Worm (Caenorhabditis elegans): ENCODE measurements around the gene clec-264.

DNA sequence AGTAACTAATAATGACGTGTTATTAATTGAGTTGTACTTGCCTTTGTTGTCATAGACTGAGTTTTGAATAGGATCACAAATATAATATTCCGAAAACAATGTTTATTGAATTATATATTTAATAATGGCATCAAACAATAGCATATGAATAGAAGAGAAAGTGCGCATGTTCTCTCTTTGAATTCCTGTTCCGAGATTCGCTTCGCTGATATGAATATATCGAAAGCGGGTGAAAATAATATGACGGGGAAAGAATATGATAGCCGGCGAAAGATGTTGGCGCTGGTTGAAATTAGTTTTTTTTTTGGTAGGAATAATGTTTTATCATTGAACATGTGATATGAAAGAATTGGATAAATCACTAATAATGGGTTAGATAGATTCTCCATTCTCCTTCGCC, 30.5 kb downstream of the clec-264 start, which contains the start of gene T03D8.6:
- TF ChIP-seq unc-130 (GFP tag; optimal IDR thresholded peaks at IDR 0.05) (no peak), dpl-1 (GFP tag; optimal IDR thresholded peaks at IDR 0.05) (no peak), athp-1 (tag; optimal IDR thresholded peaks at IDR 0.05) (no peak), T26A5.8 (tag; optimal IDR thresholded peaks at IDR 0.05) (no peak), unc-62 (GFP tag; optimal IDR thresholded peaks at IDR 0.05) (no peak), rcor-1 (GFP tag; IDR thresholded peaks at IDR 0.05) (no peak), Y79H2A.3 (GFP tag; conservative IDR thresholded peaks at IDR 0.05) (no peak), dpff-1 (tag; optimal IDR thresholded peaks at IDR 0.05) (no peak), sdz-38 (tag; optimal IDR thresholded peaks at IDR 0.05) (no peak), madf-10 (tag; optimal IDR thresholded peaks at IDR 0.05) (no peak), ztf-26 (tag; optimal IDR thresholded peaks at IDR 0.05) (no peak), snpc-4 (GFP tag; optimal IDR thresholded peaks at IDR 0.05) (no peak), snpc-4 (tag; optimal IDR thresholded peaks at IDR 0.05) (no peak)
